Fruit fly (Drosophila melanogaster): ENCODE measurements around the gene cal1.

cal1 gene

DNA sequence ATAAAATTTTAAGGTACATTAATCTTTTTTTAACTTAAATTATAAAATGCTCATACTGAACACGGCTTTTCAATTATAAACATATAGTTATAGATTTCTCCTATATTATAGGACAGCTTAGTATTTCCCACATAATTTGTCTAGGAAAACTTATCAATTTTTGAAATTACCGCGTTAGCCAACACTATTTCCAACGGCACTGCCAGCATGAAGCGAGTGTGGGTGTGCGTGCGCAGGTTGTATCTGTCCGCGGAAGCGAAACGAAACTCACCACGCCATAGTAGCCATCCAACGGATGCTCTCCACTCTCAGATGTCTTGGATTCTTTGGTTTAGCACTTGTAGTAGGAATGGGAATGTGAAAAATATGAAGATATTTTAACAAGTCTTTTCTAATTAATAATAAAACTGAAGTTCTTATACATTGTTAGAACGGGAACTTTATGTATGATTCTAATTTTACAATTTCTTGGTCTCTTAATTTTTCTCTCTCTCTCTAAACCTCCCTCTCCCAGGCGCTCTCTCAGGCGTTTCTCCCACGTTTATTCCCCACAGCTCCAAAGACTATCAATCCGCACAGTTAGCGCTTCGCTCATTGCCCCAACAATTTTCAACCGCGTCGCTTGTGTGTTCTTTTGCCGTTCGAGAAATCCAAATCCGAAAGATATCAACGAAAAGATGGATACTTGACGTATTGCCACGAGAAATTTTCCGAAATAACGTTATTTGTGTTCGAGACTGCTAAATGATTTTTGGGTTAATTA is 34.5 kb upstream of the cal1 start, which contains the start of gene Dad (continued):
- no peak for TF ChIP-seq CG6813 (GFP tag; optimal IDR thresholded peaks at IDR 0.05)
- TF ChIP-seq CG12391 (tag; optimal IDR thresholded peaks at IDR 0.05), result no peak
- no peak for TF ChIP-seq jumu (GFP tag; optimal IDR thresholded peaks at IDR 0.05)
- TF ChIP-seq Bdp1 (GFP tag; optimal IDR thresholded peaks at IDR 0.05), result no peak
- peak; percentile 69 for TF ChIP-seq nom (GFP tag; optimal IDR thresholded peaks at IDR 0.05)
- no peak for TF ChIP-seq insv (GFP tag; optimal IDR thresholded peaks at IDR 0.05)
- no peak for TF ChIP-seq CG12744 (GFP tag; optimal IDR thresholded peaks at IDR 0.05)
- TF ChIP-seq aop (GFP tag; IDR thresholded peaks at IDR 0.05), result no peak
- TF ChIP-seq CG13775 (GFP tag; optimal IDR thresholded peaks at IDR 0.05), result peak; percentile 22
- TF ChIP-seq ap (GFP tag; IDR thresholded peaks at IDR 0.05), result no peak
- TF ChIP-seq CG12219 (GFP tag; optimal IDR thresholded peaks at IDR 0.05), result peak; percentile 11
- TF ChIP-seq CG4707 (GFP tag; optimal IDR thresholded peaks at IDR 0.05), result peak; percentile 29
- TF ChIP-seq CG18619 (GFP tag; optimal IDR thresholded peaks at IDR 0.05), result no peak
- no peak for TF ChIP-seq CG7745 (tag; optimal IDR thresholded peaks at IDR 0.05)
- no peak for TF ChIP-seq CG8290 (GFP tag; optimal IDR thresholded peaks at IDR 0.05)
- peak in 1 of 2 experiments; percentile 80 for TF ChIP-seq CG8290 (tag; optimal IDR thresholded peaks at IDR 0.05)
- TF ChIP-seq dimm (GFP tag; IDR thresholded peaks at IDR 0.05), result no peak
- TF ChIP-seq CG32532 (GFP tag; IDR thresholded peaks at IDR 0.05), result peak; percentile 31; the same call in 1 of the 2 replicates
- no peak for TF ChIP-seq dan (GFP tag; IDR thresholded peaks at IDR 0.05)
- TF ChIP-seq CG11456 (GFP tag; IDR thresholded peaks at IDR 0.05), result no peak
- TF ChIP-seq CG17186 (GFP tag; optimal IDR thresholded peaks at IDR 0.05), result no peak
- TF ChIP-seq CG2129 (GFP tag; IDR thresholded peaks at IDR 0.05; ENCODE audit: partially characterized antibody), result no peak
- TF ChIP-seq Kr (GFP tag; optimal IDR thresholded peaks at IDR 0.05), result no peak
- peak; percentile 32 for TF ChIP-seq unpg (GFP tag; optimal IDR thresholded peaks at IDR 0.05)
- no peak for TF ChIP-seq CG7271 (tag; optimal IDR thresholded peaks at IDR 0.05)
- TF ChIP-seq ato (GFP tag; IDR thresholded peaks at IDR 0.05; ENCODE audit: partially characterized antibody), result no peak; the same call in 1 of the 2 replicates
- TF ChIP-seq Bteb2 (GFP tag; optimal IDR thresholded peaks at IDR 0.05), result no peak
- TF ChIP-seq sr (GFP tag; IDR thresholded peaks at IDR 0.05), result no peak; the same call in 1 of the 3 replicates
- TF ChIP-seq HmgZ (tag; optimal IDR thresholded peaks at IDR 0.05), result peak; percentile 33
- no peak for TF ChIP-seq CG1792 (GFP tag; optimal IDR thresholded peaks at IDR 0.05)
- peak; percentile 8 for TF ChIP-seq CG18262 (tag; optimal IDR thresholded peaks at IDR 0.05)
- no peak for TF ChIP-seq CG14050 (GFP tag; IDR thresholded peaks at IDR 0.05)
- peak; percentile 19 for TF ChIP-seq CG12299 (tag; optimal IDR thresholded peaks at IDR 0.05)
- no peak for TF ChIP-seq CG15696 (tag; optimal IDR thresholded peaks at IDR 0.05)
- no peak for TF ChIP-seq CG2875 (GFP tag; optimal IDR thresholded peaks at IDR 0.05)
- TF ChIP-seq CG10267 (tag; optimal IDR thresholded peaks at IDR 0.05), result peak; percentile 97
- TF ChIP-seq CG4328 (GFP tag; optimal IDR thresholded peaks at IDR 0.05), result no peak
- no peak for TF ChIP-seq danr (GFP tag; IDR thresholded peaks at IDR 0.05)
- TF ChIP-seq TFAM (GFP tag; optimal IDR thresholded peaks at IDR 0.05), result no peak
- TF ChIP-seq vfl (GFP tag; optimal IDR thresholded peaks at IDR 0.05), result no peak
- no peak for TF ChIP-seq CkIIα-i1 (GFP tag; IDR thresholded peaks at IDR 0.05)
- no peak for TF ChIP-seq CG1024 (GFP tag; IDR thresholded peaks at IDR 0.05)
- TF ChIP-seq Fer3 (tag; optimal IDR thresholded peaks at IDR 0.05), result no peak
- no peak for TF ChIP-seq grn (GFP tag; optimal IDR thresholded peaks at IDR 0.05)
- no peak for TF ChIP-seq CG8924 (tag; optimal IDR thresholded peaks at IDR 0.05)
- TF ChIP-seq gsb (GFP tag; IDR thresholded peaks at IDR 0.05), result no peak
- TF ChIP-seq NC2α (GFP tag; optimal IDR thresholded peaks at IDR 0.05), result peak; percentile 5
- TF ChIP-seq onecut (GFP tag; IDR thresholded peaks at IDR 0.05), result no peak
- TF ChIP-seq ATbp (GFP tag; optimal IDR thresholded peaks at IDR 0.05), result no peak
- TF ChIP-seq cwo (GFP tag; optimal IDR thresholded peaks at IDR 0.05), result no peak

All from whole organism, embryonic.